Fruit fly (Drosophila melanogaster): ENCODE measurements around the gene mew.
A peak's percentile ranks its signal among the peaks of the same experiment; 100 is the strongest.

The mew gene

dm6 chrX:13258757-13259067, 422 bp upstream of the mew start, which contains the start of gene comt (continued):
- TF ChIP-seq CG13296 (GFP tag; optimal IDR thresholded peaks at IDR 0.05), result peak; percentile 75
- TF ChIP-seq CG3847 (GFP tag; IDR thresholded peaks at IDR 0.05), result no peak
- TF ChIP-seq GATAe (GFP tag; conservative IDR thresholded peaks at IDR 0.05), result no peak
- TF ChIP-seq Bdp1 (GFP tag; optimal IDR thresholded peaks at IDR 0.05), result no peak
- TF ChIP-seq dm (GFP tag; optimal IDR thresholded peaks at IDR 0.05), result no peak
- no peak for TF ChIP-seq Sry-β (GFP tag; optimal IDR thresholded peaks at IDR 0.05)
- peak; percentile 79 for TF ChIP-seq nmo (GFP tag; optimal IDR thresholded peaks at IDR 0.05)
- TF ChIP-seq CG4707 (GFP tag; optimal IDR thresholded peaks at IDR 0.05), result no peak
- TF ChIP-seq tin (GFP tag; optimal IDR thresholded peaks at IDR 0.05), result peak; percentile 51
- peak; percentile 79 for TF ChIP-seq Sox100B (GFP tag; optimal IDR thresholded peaks at IDR 0.05)
- 0 out of 2 replicates have a peak, but pooled peaks have one; percentile 44 for TF ChIP-seq ranshi (GFP tag; IDR thresholded peaks at IDR 0.05)
- peak; percentile 31 for TF ChIP-seq CG1602 (GFP tag; optimal IDR thresholded peaks at IDR 0.05)
- TF ChIP-seq nom (GFP tag; optimal IDR thresholded peaks at IDR 0.05), result peak; percentile 22
- no peak for TF ChIP-seq CG3163 (GFP tag; optimal IDR thresholded peaks at IDR 0.05)
- TF ChIP-seq CG18476 (GFP tag; optimal IDR thresholded peaks at IDR 0.05), result peak; percentile 9
- no peak for TF ChIP-seq emc (GFP tag; optimal IDR thresholded peaks at IDR 0.05)
- TF ChIP-seq tll (GFP tag; optimal IDR thresholded peaks at IDR 0.05), result no peak
- TF ChIP-seq eve (GFP tag; optimal IDR thresholded peaks at IDR 0.05), result no peak
- TF ChIP-seq pros (GFP tag; optimal IDR thresholded peaks at IDR 0.05), result no peak
- TF ChIP-seq CG10543 (GFP tag; optimal IDR thresholded peaks at IDR 0.05), result peak; percentile 38
- no peak for TF ChIP-seq chinmo (GFP tag; IDR thresholded peaks at IDR 0.05; ENCODE audit: partially characterized antibody)
- peak; percentile 25 for TF ChIP-seq stwl (tag; optimal IDR thresholded peaks at IDR 0.05)
- peak; percentile 74 for TF ChIP-seq CG9727 (GFP tag; optimal IDR thresholded peaks at IDR 0.05)
- TF ChIP-seq caup (GFP tag; optimal IDR thresholded peaks at IDR 0.05; ENCODE audit: severe bottlenecking), result peak; percentile 47
- TF ChIP-seq ap (GFP tag; IDR thresholded peaks at IDR 0.05), result peak; percentile 53; the same call in 1 of the 2 replicates
- TF ChIP-seq CG2678 (tag; optimal IDR thresholded peaks at IDR 0.05), result no peak
- TF ChIP-seq Awh (GFP tag; IDR thresholded peaks at IDR 0.05), result peak; percentile 74
- TF ChIP-seq ab (GFP tag; optimal IDR thresholded peaks at IDR 0.05), result no peak
- no peak for TF ChIP-seq CG1233 (GFP tag; optimal IDR thresholded peaks at IDR 0.05)
- TF ChIP-seq H15 (GFP tag; IDR thresholded peaks at IDR 0.05), result peak; percentile 46; the same call in 2 of the 3 replicates
- peak; percentile 78 for TF ChIP-seq CG13424 (tag; optimal IDR thresholded peaks at IDR 0.05)
- no peak for TF ChIP-seq twi (tag; optimal IDR thresholded peaks at IDR 0.05)
- no peak for TF ChIP-seq Mad (GFP tag; optimal IDR thresholded peaks at IDR 0.05)
- TF ChIP-seq CG30431 (GFP tag; optimal IDR thresholded peaks at IDR 0.05), result peak; percentile 9
- TF ChIP-seq CG3407 (GFP tag; optimal IDR thresholded peaks at IDR 0.05), result peak; percentile 8
- no peak for TF ChIP-seq CkIIα-i1 (GFP tag; IDR thresholded peaks at IDR 0.05)
- no peak for TF ChIP-seq Gsc (GFP tag; IDR thresholded peaks at IDR 0.05)
- peak; percentile 49; the same call in 1 of the 3 replicates for TF ChIP-seq CG14050 (GFP tag; IDR thresholded peaks at IDR 0.05)
- peak; percentile 68 for TF ChIP-seq Fer1 (GFP tag; optimal IDR thresholded peaks at IDR 0.05)
- TF ChIP-seq stc (GFP tag; IDR thresholded peaks at IDR 0.05), result peak; percentile 51; the same call in 1 of the 2 replicates
- peak; percentile 76 for TF ChIP-seq CG14710 (tag; optimal IDR thresholded peaks at IDR 0.05)
- TF ChIP-seq sens-2 (GFP tag; IDR thresholded peaks at IDR 0.05), result peak; percentile 52
- no peak for TF ChIP-seq repo (GFP tag; optimal IDR thresholded peaks at IDR 0.05)
- TF ChIP-seq CG6683 (GFP tag; optimal IDR thresholded peaks at IDR 0.05), result peak; percentile 13
- TF ChIP-seq Xrp1 (GFP tag; IDR thresholded peaks at IDR 0.05), result peak; percentile 63; the same call in 1 of the 2 replicates
- TF ChIP-seq luna (GFP tag; optimal IDR thresholded peaks at IDR 0.05), result no peak
- TF ChIP-seq CG8944 (GFP tag; optimal IDR thresholded peaks at IDR 0.05), result no peak
- TF ChIP-seq unpg (GFP tag; optimal IDR thresholded peaks at IDR 0.05), result peak; percentile 70
- no peak for TF ChIP-seq CG1603 (tag; optimal IDR thresholded peaks at IDR 0.05)
- no peak for TF ChIP-seq Poxn (GFP tag; IDR thresholded peaks at IDR 0.05)
- TF ChIP-seq cwo (GFP tag; optimal IDR thresholded peaks at IDR 0.05), result peak; percentile 27
